Worm (Caenorhabditis elegans) whole organism, L3 larva: Measurements from ENCODE around the gene cpr-8.

Experiments used
- R02D3.7 ChIP-seq: fragments of 150-350 bp; optimal IDR thresholded peaks from 2 replicates; lab custom pipeline; 2014; ENCODE audit warnings: missing biosample characterization, missing genetic modification characterization
- ZK546.5 ChIP-seq: sonication (generic microtip); optimal IDR thresholded peaks from 2 replicates; lab custom pipeline; 2017; ENCODE audit warnings: missing biosample characterization, missing genetic modification characterization
- aly-2 ChIP-seq: fragments of 150-350 bp; optimal IDR thresholded peaks from 2 replicates; lab custom pipeline; 2014; ENCODE audit warnings: missing biosample characterization, missing genetic modification characterization
- ama-1 ChIP-seq: fragments of 150-350 bp; optimal IDR thresholded peaks from 2 replicates; lab custom pipeline; 2018
- ceh-16 ChIP-seq: sonication (generic microtip); optimal IDR thresholded peaks from 2 replicates; lab custom pipeline; 2017; ENCODE audit warnings: missing biosample characterization, missing genetic modification characterization
- ceh-28 ChIP-seq: fragments of 150-350 bp; optimal IDR thresholded peaks from 2 replicates; lab custom pipeline; 2014; ENCODE audit warnings: missing biosample characterization, missing genetic modification reagents, missing genetic modification characterization
- ceh-82 ChIP-seq: fragments of 150-350 bp; optimal IDR thresholded peaks from 2 replicates; lab custom pipeline; 2014; ENCODE audit warnings: missing biosample characterization, missing genetic modification characterization
- ceh-9 ChIP-seq: sonication (generic microtip); optimal IDR thresholded peaks from 2 replicates; lab custom pipeline; 2018; ENCODE audit warnings: missing biosample characterization, missing genetic modification characterization
- daf-12 ChIP-seq: fragments of 150-350 bp; optimal IDR thresholded peaks from 2 replicates; lab custom pipeline; 2014; ENCODE audit warnings: missing biosample characterization, missing genetic modification reagents, missing genetic modification characterization
- egl-27 ChIP-seq: sonication (generic microtip); optimal IDR thresholded peaks from 4 replicates; lab custom pipeline; 2017; ENCODE audit warnings: missing biosample characterization, missing genetic modification reagents, missing genetic modification characterization
- egl-5 ChIP-seq: fragments of 150-350 bp; optimal IDR thresholded peaks from 2 replicates; lab custom pipeline; 2017; ENCODE audit warnings: missing biosample characterization, missing genetic modification reagents, missing genetic modification characterization, inconsistent platforms
- elt-1 ChIP-seq: fragments of 150-350 bp; optimal IDR thresholded peaks from 2 replicates; lab custom pipeline; 2014; ENCODE audit warnings: missing biosample characterization, missing genetic modification characterization
- elt-2 ChIP-seq: sonication (generic microtip); optimal IDR thresholded peaks from 2 replicates; lab custom pipeline; 2016; ENCODE audit warnings: missing genetic modification reagents, mild to moderate bottlenecking, missing genetic modification characterization, missing compliant biosample characterization
- elt-3 ChIP-seq, 3 experiments: fragments of 150-350 bp in 1 of 3; sonication (generic microtip) in 2 of 3; optimal IDR thresholded peaks; 2 replicates in 2 of 3; 4 replicates in 1 of 3; lab custom pipeline; 2014 to 2017; ENCODE audit warnings: missing biosample characterization in 3 of 3, missing genetic modification characterization in 3 of 3
- eor-1 ChIP-seq, 2 experiments: fragments of 150-350 bp; optimal IDR thresholded peaks; 2 replicates each; lab custom pipeline; 2014 to 2018; ENCODE audit warnings: missing biosample characterization in 2 of 2, missing genetic modification characterization in 2 of 2
- fkh-10 ChIP-seq: sonication (generic microtip); optimal IDR thresholded peaks from 2 replicates; lab custom pipeline; 2017; ENCODE audit warnings: missing biosample characterization, missing genetic modification reagents, missing genetic modification characterization
- fkh-2 ChIP-seq: fragments of 150-350 bp; optimal IDR thresholded peaks from 2 replicates; lab custom pipeline; 2014; ENCODE audit warnings: missing biosample characterization, missing genetic modification reagents, missing genetic modification characterization
- fos-1 ChIP-seq: fragments of 150-350 bp; optimal IDR thresholded peaks from 2 replicates; lab custom pipeline; 2014; ENCODE audit warnings: missing biosample characterization, missing genetic modification characterization
- hmg-11 ChIP-seq: sonication (generic microtip); optimal IDR thresholded peaks from 2 replicates; lab custom pipeline; 2016; ENCODE audit warnings: missing genetic modification characterization, missing compliant biosample characterization
- jun-1 ChIP-seq: fragments of 150-350 bp; optimal IDR thresholded peaks from 2 replicates; lab custom pipeline; 2014; ENCODE audit warnings: missing biosample characterization, missing genetic modification reagents, missing genetic modification characterization
- lin-15B ChIP-seq: fragments of 150-350 bp; optimal IDR thresholded peaks from 2 replicates; lab custom pipeline; 2014; ENCODE audit warnings: missing biosample characterization, missing genetic modification characterization
- lin-39 ChIP-seq: fragments of 150-350 bp; optimal IDR thresholded peaks from 2 replicates; lab custom pipeline; 2018; ENCODE audit warnings: missing biosample characterization, missing genetic modification reagents, missing genetic modification characterization
- lsy-12 ChIP-seq: sonication (generic microtip); optimal IDR thresholded peaks from 2 replicates; lab custom pipeline; 2016; ENCODE audit warnings: mild to moderate bottlenecking, missing genetic modification characterization, missing compliant biosample characterization
- mdl-1 ChIP-seq: fragments of 150-350 bp; optimal IDR thresholded peaks from 2 replicates; lab custom pipeline; 2014; ENCODE audit warnings: missing biosample characterization, missing genetic modification characterization
- mml-1 ChIP-seq: fragments of 150-350 bp; sonication (generic microtip); optimal IDR thresholded peaks from 3 replicates; lab custom pipeline; 2014; ENCODE audit warnings: missing biosample characterization, missing genetic modification characterization
- nfya-1 ChIP-seq: sonication (generic microtip); optimal IDR thresholded peaks from 2 replicates; lab custom pipeline; 2017; ENCODE audit warnings: missing genetic modification characterization, mild to moderate bottlenecking, missing compliant biosample characterization, antibody characterized with exemption, moderate library complexity; ENCODE audit not compliant: insufficient read depth
- nhr-11 ChIP-seq: fragments of 150-350 bp; optimal IDR thresholded peaks from 2 replicates; lab custom pipeline; 2014; ENCODE audit warnings: missing biosample characterization, missing genetic modification characterization
- nhr-12 ChIP-seq: fragments of 150-350 bp; optimal IDR thresholded peaks from 2 replicates; lab custom pipeline; 2014; ENCODE audit warnings: missing biosample characterization, missing genetic modification characterization
- nhr-23 ChIP-seq: fragments of 150-350 bp; optimal IDR thresholded peaks from 2 replicates; lab custom pipeline; 2014; ENCODE audit warnings: missing biosample characterization, missing genetic modification reagents, missing genetic modification characterization
- nhr-237 ChIP-seq: fragments of 150-350 bp; optimal IDR thresholded peaks from 2 replicates; lab custom pipeline; 2014; ENCODE audit warnings: missing biosample characterization, missing genetic modification characterization
- nhr-25 ChIP-seq: sonication (generic microtip); optimal IDR thresholded peaks from 2 replicates; lab custom pipeline; 2017; ENCODE audit warnings: missing biosample characterization, missing genetic modification characterization
- nhr-28 ChIP-seq: fragments of 150-350 bp; optimal IDR thresholded peaks from 2 replicates; lab custom pipeline; 2014; ENCODE audit warnings: missing biosample characterization, missing genetic modification characterization
- nhr-43 ChIP-seq: sonication (generic microtip); optimal IDR thresholded peaks from 2 replicates; lab custom pipeline; 2016; ENCODE audit warnings: mild to moderate bottlenecking, missing genetic modification characterization, missing compliant biosample characterization; ENCODE audit not compliant: poor library complexity, severe bottlenecking
- nhr-67 ChIP-seq: fragments of 150-350 bp; optimal IDR thresholded peaks from 2 replicates; lab custom pipeline; 2014; ENCODE audit warnings: missing biosample characterization, missing genetic modification characterization
- nhr-76 ChIP-seq: fragments of 150-350 bp; sonication (generic microtip); optimal IDR thresholded peaks from 5 replicates; lab custom pipeline; 2014; ENCODE audit warnings: missing biosample characterization, missing genetic modification characterization
- nhr-77 ChIP-seq: fragments of 150-350 bp; optimal IDR thresholded peaks from 2 replicates; lab custom pipeline; 2014; ENCODE audit warnings: missing biosample characterization, missing genetic modification characterization
- pha-4 ChIP-seq: fragments of 150-350 bp; optimal IDR thresholded peaks from 2 replicates; lab custom pipeline; 2014; ENCODE audit warnings: missing biosample characterization, missing genetic modification reagents, missing genetic modification characterization
- pqm-1 ChIP-seq: fragments of 150-350 bp; optimal IDR thresholded peaks from 2 replicates; lab custom pipeline; 2017; ENCODE audit warnings: missing biosample characterization, missing genetic modification characterization, inconsistent platforms
- sea-2 ChIP-seq: fragments of 150-350 bp; sonication (generic microtip); optimal IDR thresholded peaks from 4 replicates; lab custom pipeline; 2014; ENCODE audit warnings: missing biosample characterization, missing genetic modification reagents, missing genetic modification characterization
- skn-1 ChIP-seq: fragments of 150-350 bp; optimal IDR thresholded peaks from 2 replicates; lab custom pipeline; 2014; ENCODE audit warnings: missing biosample characterization, missing genetic modification characterization
- snpc-4 ChIP-seq: fragments of 150-350 bp; optimal IDR thresholded peaks from 2 replicates; lab custom pipeline; 2014; ENCODE audit warnings: missing biosample characterization, missing genetic modification characterization
- tbx-2 ChIP-seq: sonication (generic microtip); optimal IDR thresholded peaks from 2 replicates; lab custom pipeline; 2016; ENCODE audit warnings: mild to moderate bottlenecking, missing genetic modification characterization, missing compliant biosample characterization
- unc-39 ChIP-seq: sonication (generic microtip); optimal IDR thresholded peaks from 4 replicates; lab custom pipeline; 2017; ENCODE audit warnings: missing biosample characterization, missing genetic modification characterization
- unc-62 ChIP-seq: fragments of 150-350 bp; sonication (generic microtip); optimal IDR thresholded peaks from 4 replicates; lab custom pipeline; 2014; ENCODE audit warnings: missing biosample characterization, missing genetic modification reagents, missing genetic modification characterization
- zag-1 ChIP-seq: fragments of 150-350 bp; optimal IDR thresholded peaks from 2 replicates; lab custom pipeline; 2014; ENCODE audit warnings: missing biosample characterization, missing genetic modification characterization
- ztf-11 ChIP-seq: fragments of 150-350 bp; optimal IDR thresholded peaks from 2 replicates; lab custom pipeline; 2014; ENCODE audit warnings: missing biosample characterization, missing genetic modification characterization
- ztf-4 ChIP-seq: fragments of 150-350 bp; optimal IDR thresholded peaks from 2 replicates; lab custom pipeline; 2014; ENCODE audit warnings: missing biosample characterization, missing genetic modification characterization

The cpr-8 gene

DNA sequence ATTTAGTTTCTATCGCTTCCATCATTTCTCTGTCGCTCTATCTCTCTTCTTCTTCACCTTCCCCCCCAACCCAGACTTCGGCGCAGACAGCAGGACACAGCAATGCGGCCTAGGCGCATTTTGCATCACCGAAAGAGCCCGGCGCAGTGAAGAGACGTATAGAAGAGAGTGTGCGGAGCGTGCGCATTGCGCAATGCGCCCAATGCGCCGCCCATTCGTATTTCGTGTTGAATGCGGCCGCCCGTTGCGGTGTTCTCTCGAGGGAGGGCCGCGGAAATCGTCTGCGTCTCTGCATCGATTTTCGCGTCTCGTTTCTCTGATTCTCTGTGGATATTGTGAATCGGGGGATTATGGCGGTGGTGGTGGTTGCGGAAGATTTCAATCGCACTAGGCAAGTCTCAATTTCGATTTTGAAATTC lies 16.9 kb downstream of the cpr-8 start:
- TF ChIP-seq nhr-43 (tag; lab: Kevin White, UChicago), result peak; percentile 96
- TF ChIP-seq sea-2 (GFP tag; lab: Kevin White, UChicago), result peak; percentile 100
- peak; percentile 89 for TF ChIP-seq egl-27 (tag; lab: Kevin White, UChicago)
- peak; percentile 84 for TF ChIP-seq zag-1 (tag; lab: Kevin White, UChicago)
- TF ChIP-seq lin-39 (tag; lab: Kevin White, UChicago), result peak; percentile 98
- TF ChIP-seq elt-3 (tag; optimal IDR thresholded peaks at IDR 0.05; lab: Kevin White, UChicago), result peak in 1 of 3 experiments; percentile 92
- peak; percentile 97 for TF ChIP-seq nfya-1 (tag; lab: Kevin White, UChicago)
- peak; percentile 93 for TF ChIP-seq ztf-4 (tag; lab: Kevin White, UChicago)
- TF ChIP-seq pha-4 (tag; lab: Kevin White, UChicago), result peak; percentile 88
- TF ChIP-seq nhr-77 (tag; lab: Kevin White, UChicago), result peak; percentile 86
- peak; percentile 87 for TF ChIP-seq egl-5 (tag; lab: Kevin White, UChicago)
- TF ChIP-seq nhr-23 (tag; lab: Kevin White, UChicago), result peak; percentile 93
- TF ChIP-seq R02D3.7 (tag; lab: Kevin White, UChicago), result peak; percentile 90
- TF ChIP-seq pqm-1 (tag; lab: Kevin White, UChicago), result peak; percentile 83
- TF ChIP-seq fkh-2 (tag; lab: Kevin White, UChicago), result peak; percentile 2
- no peak for TF ChIP-seq nhr-28 (tag; lab: Kevin White, UChicago)
- peak; percentile 96 for TF ChIP-seq ceh-28
- peak; percentile 86 for TF ChIP-seq ceh-82
- TF ChIP-seq mml-1 (tag; lab: Kevin White, UChicago), result no peak
- TF ChIP-seq elt-1 (tag; lab: Kevin White, UChicago), result peak; percentile 73
- TF ChIP-seq fkh-10 (GFP tag; lab: Kevin White, UChicago), result peak; percentile 98
- TF ChIP-seq lin-15B, result peak; percentile 94
- TF ChIP-seq nhr-76 (tag; lab: Kevin White, UChicago), result peak; percentile 24
- TF ChIP-seq ceh-9 (tag; lab: Kevin White, UChicago), result no peak
- TF ChIP-seq nhr-11 (tag; lab: Kevin White, UChicago), result peak; percentile 99
- TF ChIP-seq lsy-12 (tag; lab: Kevin White, UChicago), result peak; percentile 99
- peak in 1 of 2 experiments; percentile 79 for TF ChIP-seq eor-1 (tag; optimal IDR thresholded peaks at IDR 0.05; lab: Kevin White, UChicago)
- no peak for TF ChIP-seq ztf-11 (tag; lab: Kevin White, UChicago)
- peak; percentile 68 for TF ChIP-seq aly-2
- peak; percentile 61 for TF ChIP-seq ceh-16
- TF ChIP-seq daf-12 (tag; lab: Kevin White, UChicago), result no peak
- peak; percentile 94 for TF ChIP-seq unc-62 (GFP tag; lab: Kevin White, UChicago)
- TF ChIP-seq unc-39 (tag; lab: Kevin White, UChicago), result no peak
- TF ChIP-seq mdl-1 (tag; lab: Kevin White, UChicago), result peak; percentile 74
- TF ChIP-seq nhr-237 (tag; lab: Kevin White, UChicago), result peak; percentile 63
- no peak for TF ChIP-seq nhr-12 (tag; lab: Kevin White, UChicago)
- TF ChIP-seq hmg-11 (tag; lab: Kevin White, UChicago), result peak; percentile 97
- TF ChIP-seq nhr-67 (tag; lab: Kevin White, UChicago), result no peak
- peak; percentile 92 for TF ChIP-seq fos-1 (tag; lab: Kevin White, UChicago)
- TF ChIP-seq snpc-4 (tag; lab: Kevin White, UChicago), result peak; percentile 83
- TF ChIP-seq tbx-2, result peak; percentile 97
- peak; percentile 46 for TF ChIP-seq ama-1 (lab: Kevin White, UChicago)
- peak; percentile 96 for TF ChIP-seq elt-2 (tag; lab: Kevin White, UChicago)
- TF ChIP-seq skn-1 (tag; lab: Kevin White, UChicago), result peak; percentile 87
- TF ChIP-seq jun-1 (tag; lab: Kevin White, UChicago), result peak; percentile 99
- TF ChIP-seq ZK546.5, result peak; percentile 65
- TF ChIP-seq nhr-25 (tag; lab: Kevin White, UChicago), result peak; percentile 98
